Worm (Caenorhabditis elegans): ENCODE results near the gene F26F12.2.

- TF ChIP-seq zag-1 (tag; optimal IDR thresholded peaks at IDR 0.05) = no peak
- no peak for TF ChIP-seq peb-1 (tag; optimal IDR thresholded peaks at IDR 0.05)
- no peak for TF ChIP-seq ceh-16 (tag; optimal IDR thresholded peaks at IDR 0.05)
- no peak for TF ChIP-seq snpc-4 (tag; optimal IDR thresholded peaks at IDR 0.05)
- no peak for TF ChIP-seq mdl-1 (tag; optimal IDR thresholded peaks at IDR 0.05)
- TF ChIP-seq ztf-4 (tag; optimal IDR thresholded peaks at IDR 0.05) = no peak
- no peak for TF ChIP-seq unc-39 (tag; optimal IDR thresholded peaks at IDR 0.05)
- no peak for TF ChIP-seq ama-1 (optimal IDR thresholded peaks at IDR 0.05)
- TF ChIP-seq lin-13 (GFP tag; optimal IDR thresholded peaks at IDR 0.05) = no peak
- no peak for TF ChIP-seq elt-3 (tag; optimal IDR thresholded peaks at IDR 0.05)
- TF ChIP-seq elt-1 (tag; optimal IDR thresholded peaks at IDR 0.05) = no peak
These were observed 21.8 kb downstream of the F26F12.2 start for ce11 chrV:5816470-5817061.
